Worm (Caenorhabditis elegans) whole organism, L3 larva: Measurements from ENCODE around the gene F49F1.14.

ENCODE experiments used
- egl-27 ChIP-seq: sonication (generic microtip); optimal IDR thresholded peaks from 4 replicates; lab custom pipeline; 2017; ENCODE audit warnings: missing biosample characterization, missing genetic modification reagents, missing genetic modification characterization
- fkh-10 ChIP-seq: sonication (generic microtip); optimal IDR thresholded peaks from 2 replicates; lab custom pipeline; 2017; ENCODE audit warnings: missing biosample characterization, missing genetic modification reagents, missing genetic modification characterization
- nhr-11 ChIP-seq: fragments of 150-350 bp; optimal IDR thresholded peaks from 2 replicates; lab custom pipeline; 2014; ENCODE audit warnings: missing biosample characterization, missing genetic modification characterization
- nhr-237 ChIP-seq: fragments of 150-350 bp; optimal IDR thresholded peaks from 2 replicates; lab custom pipeline; 2014; ENCODE audit warnings: missing biosample characterization, missing genetic modification characterization
- nhr-77 ChIP-seq: fragments of 150-350 bp; optimal IDR thresholded peaks from 2 replicates; lab custom pipeline; 2014; ENCODE audit warnings: missing biosample characterization, missing genetic modification characterization
- pha-4 ChIP-seq: fragments of 150-350 bp; optimal IDR thresholded peaks from 2 replicates; lab custom pipeline; 2014; ENCODE audit warnings: missing biosample characterization, missing genetic modification reagents, missing genetic modification characterization
- snpc-4 ChIP-seq: fragments of 150-350 bp; optimal IDR thresholded peaks from 2 replicates; lab custom pipeline; 2014; ENCODE audit warnings: missing biosample characterization, missing genetic modification characterization
- unc-39 ChIP-seq: sonication (generic microtip); optimal IDR thresholded peaks from 4 replicates; lab custom pipeline; 2017; ENCODE audit warnings: missing biosample characterization, missing genetic modification characterization
- unc-62 ChIP-seq: fragments of 150-350 bp; sonication (generic microtip); optimal IDR thresholded peaks from 4 replicates; lab custom pipeline; 2014; ENCODE audit warnings: missing biosample characterization, missing genetic modification reagents, missing genetic modification characterization

- no peak for TF ChIP-seq snpc-4
- TF ChIP-seq pha-4 (tag; lab: Kevin White, UChicago), result no peak
- no peak for TF ChIP-seq nhr-11 (tag; lab: Kevin White, UChicago)
- TF ChIP-seq egl-27, result no peak
- no peak for TF ChIP-seq fkh-10 (GFP tag; lab: Kevin White, UChicago)
- TF ChIP-seq unc-39, result no peak
- no peak for TF ChIP-seq unc-62
- TF ChIP-seq nhr-77 (tag; lab: Kevin White, UChicago), result no peak
- TF ChIP-seq nhr-237 (tag; lab: Kevin White, UChicago), result no peak
These were observed 41.5 kb downstream of the F49F1.14 start for ce11 chrIV:4070810-4071209.
